Fruit fly (Drosophila melanogaster) whole organism, embryonic: ENCODE measurements around the gene gpp.

Source experiments
- ATbp ChIP-seq: fragments of 200-800 bp; sonication (Bioruptor generic); optimal IDR thresholded peaks from 2 replicates; lab custom pipeline; 2017; ENCODE audit warnings: missing biosample characterization, mild to moderate bottlenecking, missing genetic modification characterization, missing genetic modification reagents
- BEAF-32 ChIP-seq: fragments of 200-800 bp; sonication (Bioruptor generic); optimal IDR thresholded peaks from 3 replicates; lab custom pipeline; 2017; ENCODE audit warnings: missing biosample characterization, missing genetic modification characterization, mild to moderate bottlenecking, moderate library complexity, missing genetic modification reagents
- Bteb2 ChIP-seq: fragments of 200-800 bp; sonication (Bioruptor generic); optimal IDR thresholded peaks from 2 replicates; lab custom pipeline; 2016; ENCODE audit warnings: missing biosample characterization, missing genetic modification characterization
- CG10209 ChIP-seq: fragments of 200-800 bp; sonication (Bioruptor generic); optimal IDR thresholded peaks from 3 replicates; lab custom pipeline; 2017; ENCODE audit warnings: missing biosample characterization, mild to moderate bottlenecking, missing genetic modification characterization, missing genetic modification reagents
- CG10565 ChIP-seq: fragments of 200-800 bp; sonication (Bioruptor generic); optimal IDR thresholded peaks from 3 replicates; lab custom pipeline; 2016; ENCODE audit warnings: missing biosample characterization, mild to moderate bottlenecking, missing genetic modification characterization
- CG11398 ChIP-seq: fragments of 200-800 bp; sonication (Bioruptor generic); optimal IDR thresholded peaks from 2 replicates; lab custom pipeline; 2016; ENCODE audit warnings: missing biosample characterization, missing genetic modification characterization
- CG11456 ChIP-seq: fragments of 200-800 bp; sonication (Bioruptor generic); IDR thresholded peaks from 3 replicates; pipeline ENCODE4 v1.3.6; 2022; ENCODE audit warnings: missing biosample characterization, missing genetic modification characterization
- CG13424 ChIP-seq: fragments of 200-800 bp; sonication (Bioruptor generic); optimal IDR thresholded peaks from 2 replicates; lab custom pipeline; 2019; ENCODE audit warnings: missing biosample characterization, mild to moderate bottlenecking, missing genetic modification characterization, moderate library complexity
- CG16815 ChIP-seq: fragments of 200-800 bp; sonication (Bioruptor generic); optimal IDR thresholded peaks from 3 replicates; lab custom pipeline; 2017; ENCODE audit warnings: missing biosample characterization, mild to moderate bottlenecking, missing genetic modification characterization
- CG17359 ChIP-seq: fragments of 200-800 bp; sonication (Bioruptor generic); optimal IDR thresholded peaks from 3 replicates; lab custom pipeline; 2018; ENCODE audit warnings: missing biosample characterization, mild to moderate bottlenecking, missing genetic modification characterization, moderate library complexity
- CG17361 ChIP-seq: fragments of 200-800 bp; sonication (Bioruptor generic); IDR thresholded peaks from 3 replicates; pipeline ENCODE4 v1.3.6; 2022; ENCODE audit warnings: missing biosample characterization, missing genetic modification characterization
- CG2199 ChIP-seq: fragments of 200-800 bp; sonication (Bioruptor generic); IDR thresholded peaks from 3 replicates; pipeline ENCODE4 v1.3.6; 2022; ENCODE audit warnings: missing biosample characterization, missing genetic modification characterization
- CG2712 ChIP-seq: fragments of 200-800 bp; optimal IDR thresholded peaks from 3 replicates; lab custom pipeline; 2019; ENCODE audit warnings: missing biosample characterization, mild to moderate bottlenecking, missing genetic modification characterization, moderate library complexity
- CG32532 ChIP-seq: fragments of 200-800 bp; sonication (Bioruptor generic); IDR thresholded peaks from 2 replicates; pipeline ENCODE4 v1.3.6; 2022; ENCODE audit warnings: missing biosample characterization, missing genetic modification characterization
- CG4617 ChIP-seq: fragments of 200-800 bp; sonication (Bioruptor generic); optimal IDR thresholded peaks from 3 replicates; lab custom pipeline; 2016; ENCODE audit warnings: missing biosample characterization, missing genetic modification characterization, borderline replicate concordance
- CG4707 ChIP-seq: fragments of 200-800 bp; sonication (Bioruptor generic); optimal IDR thresholded peaks from 2 replicates; lab custom pipeline; 2018; ENCODE audit warnings: missing biosample characterization, mild to moderate bottlenecking, missing genetic modification characterization, moderate library complexity
- CG5180 ChIP-seq: fragments of 200-800 bp; sonication (Bioruptor generic); optimal IDR thresholded peaks from 3 replicates; lab custom pipeline; 2017; ENCODE audit warnings: missing biosample characterization, missing genetic modification characterization, mild to moderate bottlenecking, moderate library complexity, missing genetic modification reagents
- CG6689 ChIP-seq: fragments of 200-800 bp; sonication (Bioruptor generic); IDR thresholded peaks from 2 replicates; pipeline ENCODE4 v1.3.6; 2022; ENCODE audit warnings: missing biosample characterization, missing genetic modification characterization
- CG6791 ChIP-seq: fragments of 200-800 bp; sonication (Bioruptor generic); IDR thresholded peaks from 3 replicates; pipeline ENCODE4 v1.3.6; 2022; ENCODE audit warnings: missing biosample characterization, missing genetic modification characterization; ENCODE audit not compliant: partially characterized antibody
- CG7745 ChIP-seq: fragments of 200-800 bp; sonication (Bioruptor generic); optimal IDR thresholded peaks from 2 replicates; lab custom pipeline; 2018; ENCODE audit warnings: missing biosample characterization, mild to moderate bottlenecking, missing genetic modification characterization, moderate library complexity
- CG7987 ChIP-seq: fragments of 200-800 bp; sonication (Bioruptor generic); optimal IDR thresholded peaks from 2 replicates; lab custom pipeline; 2018; ENCODE audit warnings: missing biosample characterization, mild to moderate bottlenecking, missing genetic modification characterization, moderate library complexity
- CG8089 ChIP-seq: fragments of 200-800 bp; sonication (Bioruptor generic); optimal IDR thresholded peaks from 3 replicates; lab custom pipeline; 2016; ENCODE audit warnings: missing biosample characterization, missing genetic modification characterization
- CG9437 ChIP-seq: fragments of 200-800 bp; sonication (Bioruptor generic); optimal IDR thresholded peaks from 2 replicates; lab custom pipeline; 2018; ENCODE audit warnings: missing biosample characterization, mild to moderate bottlenecking, missing genetic modification characterization
- Chrac-16 ChIP-seq: fragments of 200-800 bp; sonication (Bioruptor generic); optimal IDR thresholded peaks from 3 replicates; lab custom pipeline; 2016; ENCODE audit warnings: missing biosample characterization, missing genetic modification characterization
- CoRest ChIP-seq: fragments of 200-800 bp; sonication (Bioruptor generic); optimal IDR thresholded peaks from 3 replicates; lab custom pipeline; 2018; ENCODE audit warnings: missing biosample characterization, mild to moderate bottlenecking, missing genetic modification characterization, moderate library complexity
- Dip3 ChIP-seq: fragments of 200-800 bp; sonication (Bioruptor generic); optimal IDR thresholded peaks from 3 replicates; lab custom pipeline; 2016; ENCODE audit warnings: missing biosample characterization, missing genetic modification characterization
- E2f1 ChIP-seq: fragments of 200-800 bp; sonication (Bioruptor generic); IDR thresholded peaks from 2 replicates; pipeline ENCODE4 v1.3.6; 2022; ENCODE audit warnings: missing biosample characterization, missing genetic modification characterization
- H2.0 ChIP-seq: fragments of 200-800 bp; sonication (Bioruptor generic); IDR thresholded peaks from 2 replicates; pipeline ENCODE4 v1.3.6; 2022; ENCODE audit warnings: missing biosample characterization, missing genetic modification characterization
- Hr78 ChIP-seq, 2 experiments: fragments of 200-800 bp in 1 of 2; fragments of >200 bp in 1 of 2; sonication (Bioruptor generic) in 1 of 2; optimal IDR thresholded peaks; 2 replicates each; lab custom pipeline; 2017 to 2019; ENCODE audit warnings: missing biosample characterization in 2 of 2, missing genetic modification characterization in 2 of 2, mild to moderate bottlenecking in 1 of 2, moderate library complexity in 1 of 2
- Kr ChIP-seq: fragments of 200-800 bp; sonication (Bioruptor generic); optimal IDR thresholded peaks from 2 replicates; lab custom pipeline; 2017; ENCODE audit warnings: missing biosample characterization, mild to moderate bottlenecking, missing genetic modification characterization
- Myb ChIP-seq: fragments of 200-800 bp; sonication (Bioruptor generic); optimal IDR thresholded peaks from 2 replicates; lab custom pipeline; 2016; ENCODE audit warnings: missing biosample characterization, missing genetic modification characterization
- Pdp1 ChIP-seq, 2 experiments: fragments of 200-800 bp; sonication (Bioruptor generic); optimal IDR thresholded peaks; 3 replicates each; lab custom pipeline; 2016; ENCODE audit warnings: missing biosample characterization in 2 of 2, missing genetic modification characterization in 2 of 2, mild to moderate bottlenecking in 1 of 2, moderate library complexity in 1 of 2
- Xrp1 ChIP-seq: fragments of 200-800 bp; sonication (Bioruptor generic); IDR thresholded peaks from 2 replicates; pipeline ENCODE4 v1.3.6; 2022; ENCODE audit warnings: missing biosample characterization, missing genetic modification characterization
- bbx ChIP-seq: fragments of 200-800 bp; sonication (Bioruptor generic); IDR thresholded peaks from 2 replicates; pipeline ENCODE4 v1.3.6; 2022; ENCODE audit warnings: missing biosample characterization, missing genetic modification characterization; ENCODE audit not compliant: partially characterized antibody
- danr ChIP-seq: fragments of 200-800 bp; sonication (Bioruptor generic); IDR thresholded peaks from 2 replicates; pipeline ENCODE4 v1.3.6; 2022; ENCODE audit warnings: missing biosample characterization, missing genetic modification characterization
- dmrt11E ChIP-seq: fragments of 200-800 bp; sonication (Bioruptor generic); optimal IDR thresholded peaks from 3 replicates; lab custom pipeline; 2018; ENCODE audit warnings: missing biosample characterization, mild to moderate bottlenecking, missing genetic modification characterization, moderate library complexity
- grn ChIP-seq: fragments of 200-800 bp; sonication (Bioruptor generic); optimal IDR thresholded peaks from 3 replicates; lab custom pipeline; 2017; ENCODE audit warnings: missing biosample characterization, missing genetic modification characterization
- ind ChIP-seq: fragments of 200-800 bp; sonication (Bioruptor generic); optimal IDR thresholded peaks from 3 replicates; lab custom pipeline; 2016; ENCODE audit warnings: missing biosample characterization, missing genetic modification characterization
- lola ChIP-seq, 3 experiments: fragments of >200 bp in 2 of 3; fragments of 200-800 bp in 1 of 3; sonication (Bioruptor generic) in 1 of 3; optimal IDR thresholded peaks; 2 replicates each; lab custom pipeline; 2017 to 2019; ENCODE audit warnings: missing biosample characterization in 3 of 3, missing genetic modification characterization in 3 of 3, mild to moderate bottlenecking in 1 of 3, moderate library complexity in 1 of 3
- mld ChIP-seq: fragments of 200-800 bp; sonication (Bioruptor generic); IDR thresholded peaks from 3 replicates; pipeline ENCODE4 v1.3.6; 2022; ENCODE audit warnings: missing biosample characterization, missing genetic modification characterization; ENCODE audit not compliant: partially characterized antibody
- nmo ChIP-seq: fragments of 200-800 bp; sonication (Bioruptor generic); optimal IDR thresholded peaks from 2 replicates; lab custom pipeline; 2018; ENCODE audit warnings: missing biosample characterization, mild to moderate bottlenecking, missing genetic modification characterization, moderate library complexity
- onecut ChIP-seq: fragments of 200-800 bp; sonication (Bioruptor generic); IDR thresholded peaks from 2 replicates; pipeline ENCODE4 v1.3.6; 2022; ENCODE audit warnings: missing biosample characterization, missing genetic modification characterization
- phol ChIP-seq: fragments of 200-800 bp; sonication (Bioruptor generic); optimal IDR thresholded peaks from 3 replicates; lab custom pipeline; 2018; ENCODE audit warnings: missing biosample characterization, mild to moderate bottlenecking, missing genetic modification characterization, moderate library complexity
- repo ChIP-seq: fragments of 200-800 bp; sonication (Bioruptor generic); optimal IDR thresholded peaks from 2 replicates; lab custom pipeline; 2016; ENCODE audit warnings: missing biosample characterization, missing genetic modification characterization
- sc ChIP-seq, 3 experiments: fragments of >200 bp in 2 of 3; fragments of 200-800 bp in 1 of 3; sonication (Bioruptor generic) in 1 of 3; optimal IDR thresholded peaks; 2 replicates in 2 of 3; 3 replicates in 1 of 3; lab custom pipeline; 2017; ENCODE audit warnings: mild to moderate bottlenecking in 1 of 3, missing biosample characterization in 1 of 3, missing genetic modification characterization in 1 of 3, missing genetic modification reagents in 1 of 3
- sim ChIP-seq: fragments of 200-800 bp; sonication (Bioruptor generic); IDR thresholded peaks from 2 replicates; pipeline ENCODE4 v1.3.6; 2022; ENCODE audit warnings: missing biosample characterization, missing genetic modification characterization
- slbo ChIP-seq: fragments of 200-800 bp; sonication (Bioruptor generic); IDR thresholded peaks from 2 replicates; pipeline ENCODE4 v1.3.6; 2022; ENCODE audit warnings: missing biosample characterization, missing genetic modification characterization
- slp2 ChIP-seq: fragments of 200-800 bp; sonication (Bioruptor generic); optimal IDR thresholded peaks from 2 replicates; lab custom pipeline; 2016; ENCODE audit warnings: missing biosample characterization, missing genetic modification characterization
- zen2 ChIP-seq: fragments of 200-800 bp; sonication (Bioruptor generic); IDR thresholded peaks from 3 replicates; pipeline ENCODE4 v1.3.6; 2022; ENCODE audit warnings: missing biosample characterization, missing genetic modification characterization; ENCODE audit not compliant: partially characterized antibody

Gene gpp

DNA sequence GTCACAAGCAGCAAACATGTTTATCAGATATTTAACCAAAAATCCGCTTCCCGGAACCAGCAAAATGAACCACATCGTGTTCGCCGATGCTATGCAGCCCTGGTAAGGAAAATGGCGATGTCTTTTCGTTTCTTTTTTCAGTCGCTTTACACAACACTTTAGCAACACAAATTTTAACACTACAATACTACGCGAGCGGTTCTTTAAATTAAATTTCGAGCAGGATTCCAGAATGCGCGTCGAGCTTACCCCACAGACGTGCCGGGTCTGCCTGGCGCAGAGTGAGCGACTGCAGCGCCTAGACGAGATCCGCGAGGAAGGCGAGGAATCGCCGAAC is 50.4 kb downstream of the gpp start, which contains the start of gene Zif (continued):
- TF ChIP-seq slbo (GFP tag; lab: Robert Waterston, UW) (peak; percentile 84), CG4617 (peak; percentile 53), Dip3 (peak; percentile 68), bbx (no peak), Kr (no peak), grn (GFP tag; lab: Kevin White, UChicago) (no peak), CG4707 (GFP tag; lab: Kevin White, UChicago) (no peak), ind (GFP tag; lab: Kevin White, UChicago) (peak; percentile 50), Myb (GFP tag; lab: Kevin White, UChicago) (peak; percentile 69), ATbp (no peak), sim (GFP tag; lab: Robert Waterston, UW) (no peak), CG17361 (GFP tag; lab: Robert Waterston, UW) (peak; percentile 52), lola (GFP tag; optimal IDR thresholded peaks at IDR 0.05; lab: Kevin White, UChicago) (no peak), dmrt11E (tag; lab: Kevin White, UChicago) (peak; percentile 12), CG6791 (GFP tag; lab: Robert Waterston, UW) (0 out of 3 replicates have a peak, but pooled peaks have one; percentile 10), CG6689 (GFP tag; lab: Robert Waterston, UW) (no peak), BEAF-32 (GFP tag; lab: Kevin White, UChicago) (peak; percentile 48), mld (GFP tag; lab: Robert Waterston, UW) (no peak), phol (tag; lab: Kevin White, UChicago) (peak; percentile 99), Chrac-16 (GFP tag; lab: Kevin White, UChicago) (peak; percentile 1), repo (GFP tag; lab: Kevin White, UChicago) (peak; percentile 29), slp2 (GFP tag; lab: Kevin White, UChicago) (no peak), E2f1 (0 out of 2 replicates have a peak, but pooled peaks have one; percentile 18), CoRest (tag; lab: Kevin White, UChicago) (peak; percentile 29), CG5180 (GFP tag; lab: Kevin White, UChicago) (no peak), CG2199 (GFP tag; lab: Robert Waterston, UW) (no peak), onecut (no peak), Hr78 (GFP tag; optimal IDR thresholded peaks at IDR 0.05; lab: Kevin White, UChicago) (no peak), H2.0 (GFP tag; lab: Robert Waterston, UW) (peak; percentile 50), CG32532 (GFP tag; lab: Robert Waterston, UW) (peak; percentile 60; the same call in 1 of the 2 replicates), CG2712 (peak; percentile 27), Pdp1 (GFP tag; optimal IDR thresholded peaks at IDR 0.05; lab: Kevin White, UChicago) (peak; percentile 47 to 76), sc (optimal IDR thresholded peaks at IDR 0.05; lab: Kevin White, UChicago) (no peak), sc (GFP tag; optimal IDR thresholded peaks at IDR 0.05; lab: Kevin White, UChicago) (no peak), CG17359 (peak; percentile 41), CG10565 (GFP tag; lab: Kevin White, UChicago) (no peak), Bteb2 (GFP tag; lab: Kevin White, UChicago) (peak; percentile 30), CG16815 (peak; percentile 21), CG7745 (tag; lab: Kevin White, UChicago) (no peak), nmo (GFP tag; lab: Kevin White, UChicago) (peak; percentile 30), CG9437 (GFP tag; lab: Kevin White, UChicago) (peak; percentile 1), CG8089 (GFP tag; lab: Kevin White, UChicago) (peak; percentile 10), CG11456 (peak; percentile 80), Xrp1 (GFP tag; lab: Robert Waterston, UW) (peak; percentile 58), CG11398 (GFP tag; lab: Kevin White, UChicago) (peak; percentile 11), zen2 (GFP tag; lab: Robert Waterston, UW) (no peak), CG7987 (GFP tag; lab: Kevin White, UChicago) (peak; percentile 45), danr (no peak), CG13424 (peak; percentile 2), CG10209 (peak; percentile 19)
